Fruit fly (Drosophila melanogaster) whole organism, wandering third instar larva: Measurements from ENCODE around the gene CG33493.
A peak's percentile ranks its signal among the peaks of the same experiment; 100 is the strongest.

Experiments
- Abd-B ChIP-seq: fragments of >200 bp; optimal IDR thresholded peaks from 2 replicates; lab custom pipeline; 2017; ENCODE audit warnings: missing biosample characterization, missing genetic modification characterization
- CG32264 ChIP-seq: fragments of 200-800 bp; sonication (Bioruptor generic); optimal IDR thresholded peaks from 2 replicates; lab custom pipeline; 2016; ENCODE audit warnings: missing biosample characterization, missing genetic modification characterization
- CG9705 ChIP-seq: fragments of 200-800 bp; sonication (Bioruptor generic); optimal IDR thresholded peaks from 2 replicates; lab custom pipeline; 2018; ENCODE audit warnings: missing biosample characterization, mild to moderate bottlenecking, missing genetic modification characterization
- CrebA ChIP-seq: fragments of 200-800 bp; sonication (Bioruptor generic); optimal IDR thresholded peaks from 2 replicates; lab custom pipeline; 2016; ENCODE audit warnings: missing biosample characterization, mild to moderate bottlenecking, missing genetic modification characterization, borderline replicate concordance
- Dfd ChIP-seq: fragments of >200 bp; optimal IDR thresholded peaks from 2 replicates; lab custom pipeline; 2017; ENCODE audit warnings: missing biosample characterization, missing genetic modification characterization
- Dif ChIP-seq: fragments of 200-275, 200-300 bp; sonication (Bioruptor generic); optimal IDR thresholded peaks from 2 replicates; lab custom pipeline; 2018; ENCODE audit warnings: missing biosample characterization, missing genetic modification characterization; ENCODE audit not compliant: partially characterized antibody
- GATAd ChIP-seq: sonication (Bioruptor generic); optimal IDR thresholded peaks from 2 replicates; lab custom pipeline; 2016; ENCODE audit warnings: missing biosample characterization, missing genetic modification characterization
- HLH106 ChIP-seq: fragments of 200-800 bp; optimal IDR thresholded peaks from 3 replicates; lab custom pipeline; 2019; ENCODE audit warnings: missing biosample characterization, mild to moderate bottlenecking, missing genetic modification characterization, moderate library complexity
- Hnf4 ChIP-seq: fragments of 200-800 bp; sonication (Bioruptor generic); optimal IDR thresholded peaks from 2 replicates; lab custom pipeline; 2016; ENCODE audit warnings: missing biosample characterization, mild to moderate bottlenecking, missing genetic modification characterization
- Hr78 ChIP-seq: fragments of >200 bp; optimal IDR thresholded peaks from 2 replicates; lab custom pipeline; 2017; ENCODE audit warnings: missing biosample characterization, missing genetic modification characterization
- Hr83 ChIP-seq: fragments of 200-300 bp; sonication (Bioruptor generic); optimal IDR thresholded peaks from 2 replicates; lab custom pipeline; 2016; ENCODE audit warnings: missing biosample characterization, mild to moderate bottlenecking, missing genetic modification characterization, moderate library complexity; ENCODE audit not compliant: poor library complexity, severe bottlenecking
- Jra ChIP-seq: sonication (Bioruptor generic); optimal IDR thresholded peaks from 2 replicates; lab custom pipeline; 2016; ENCODE audit warnings: missing biosample characterization, missing genetic modification characterization
- Mio ChIP-seq: sonication (Bioruptor generic); optimal IDR thresholded peaks from 2 replicates; lab custom pipeline; 2016; ENCODE audit warnings: missing biosample characterization, missing genetic modification characterization
- Myc ChIP-seq: fragments of >200 bp; optimal IDR thresholded peaks from 2 replicates; lab custom pipeline; 2017
- N ChIP-seq: fragments of >200 bp; optimal IDR thresholded peaks from 2 replicates; lab custom pipeline; 2018; ENCODE audit warnings: missing biosample characterization, missing external identifiers, missing genetic modification characterization
- OdsH ChIP-seq: fragments of 200-800 bp; sonication (Bioruptor generic); optimal IDR thresholded peaks from 2 replicates; lab custom pipeline; 2016; ENCODE audit warnings: missing biosample characterization, mild to moderate bottlenecking, missing genetic modification characterization
- Rel ChIP-seq, 2 experiments: fragments of 200-800 bp; sonication (Bioruptor generic) in 1 of 2; optimal IDR thresholded peaks; 2 replicates in 1 of 2; 3 replicates in 1 of 2; lab custom pipeline; 2016 to 2019; ENCODE audit warnings: mild to moderate bottlenecking in 2 of 2, missing biosample characterization in 2 of 2, missing genetic modification characterization in 2 of 2, moderate library complexity in 1 of 2
- Sp1 ChIP-seq: fragments of 200-800 bp; sonication (Bioruptor generic); optimal IDR thresholded peaks from 3 replicates; lab custom pipeline; 2019; ENCODE audit warnings: missing biosample characterization, mild to moderate bottlenecking, missing genetic modification characterization, moderate library complexity
- Vsx2 ChIP-seq: fragments of 200-300, 225-300 bp; sonication (Bioruptor generic); optimal IDR thresholded peaks from 2 replicates; lab custom pipeline; 2018; ENCODE audit warnings: missing biosample characterization, missing genetic modification characterization; ENCODE audit not compliant: partially characterized antibody
- br ChIP-seq: fragments of 200-800 bp; sonication (Bioruptor generic); optimal IDR thresholded peaks from 2 replicates; lab custom pipeline; 2016; ENCODE audit warnings: missing biosample characterization, missing genetic modification characterization
- brk ChIP-seq: fragments of 200-800 bp; sonication (Bioruptor generic); optimal IDR thresholded peaks from 2 replicates; lab custom pipeline; 2016; ENCODE audit warnings: missing biosample characterization, mild to moderate bottlenecking, missing genetic modification characterization
- dl ChIP-seq, 2 experiments: fragments of 175-275, 200-275 bp in 1 of 2; fragments of 200-275 bp in 1 of 2; sonication (Bioruptor generic); optimal IDR thresholded peaks; lab custom pipeline; 2018; ENCODE audit warnings: mild to moderate bottlenecking in 2 of 2, missing biosample characterization in 2 of 2, missing genetic modification characterization in 2 of 2, moderate library complexity in 2 of 2; ENCODE audit not compliant: partially characterized antibody in 2 of 2, insufficient read depth in 1 of 2
- dmrt93B ChIP-seq: fragments of 200-800 bp; sonication (Bioruptor generic); optimal IDR thresholded peaks from 2 replicates; lab custom pipeline; 2018; ENCODE audit warnings: missing biosample characterization, mild to moderate bottlenecking, missing genetic modification characterization
- dsf ChIP-seq: sonication (Bioruptor generic); optimal IDR thresholded peaks from 2 replicates; lab custom pipeline; 2016; ENCODE audit warnings: missing biosample characterization, missing genetic modification characterization, borderline replicate concordance
- ey ChIP-seq: fragments of 200-800 bp; sonication (Bioruptor generic); optimal IDR thresholded peaks from 2 replicates; lab custom pipeline; 2016; ENCODE audit warnings: missing biosample characterization, missing genetic modification characterization
- foxo ChIP-seq, 2 experiments: fragments of 200-800 bp; sonication (Bioruptor generic); optimal IDR thresholded peaks; 2 replicates in 1 of 2; 3 replicates in 1 of 2; lab custom pipeline; 2016 to 2017; ENCODE audit warnings: missing biosample characterization in 2 of 2, missing genetic modification characterization in 2 of 2
- fru ChIP-seq: fragments of 200-800 bp; sonication (Bioruptor generic); optimal IDR thresholded peaks from 3 replicates; lab custom pipeline; 2016; ENCODE audit warnings: missing biosample characterization, mild to moderate bottlenecking, missing genetic modification characterization
- h ChIP-seq: fragments of 200-800 bp; sonication (Bioruptor generic); optimal IDR thresholded peaks from 3 replicates; lab custom pipeline; 2016; ENCODE audit warnings: missing biosample characterization, mild to moderate bottlenecking, missing genetic modification characterization
- jim ChIP-seq: fragments of 175-275, 200-325 bp; sonication (Bioruptor generic); optimal IDR thresholded peaks from 2 replicates; lab custom pipeline; 2016; ENCODE audit warnings: missing biosample characterization, mild to moderate bottlenecking, missing genetic modification characterization
- lola ChIP-seq: fragments of >200 bp; optimal IDR thresholded peaks from 2 replicates; lab custom pipeline; 2017; ENCODE audit warnings: missing biosample characterization, missing genetic modification characterization
- pan ChIP-seq: fragments of >200 bp; optimal IDR thresholded peaks from 2 replicates; lab custom pipeline; 2017
- psq ChIP-seq: fragments of 200-800 bp; sonication (Bioruptor generic); optimal IDR thresholded peaks from 3 replicates; lab custom pipeline; 2017; ENCODE audit warnings: missing biosample characterization, mild to moderate bottlenecking, missing genetic modification characterization, moderate library complexity
- rgr ChIP-seq: fragments of 200-800 bp; sonication (Bioruptor generic); optimal IDR thresholded peaks from 3 replicates; lab custom pipeline; 2016; ENCODE audit warnings: missing biosample characterization, mild to moderate bottlenecking, missing genetic modification characterization
- sage ChIP-seq: fragments of 200-800 bp; sonication (Bioruptor generic); optimal IDR thresholded peaks from 2 replicates; lab custom pipeline; 2016; ENCODE audit warnings: missing biosample characterization, mild to moderate bottlenecking, missing genetic modification characterization
- sv ChIP-seq: fragments of 200-800 bp; sonication (Bioruptor generic); optimal IDR thresholded peaks from 3 replicates; lab custom pipeline; 2016; ENCODE audit warnings: missing biosample characterization, missing genetic modification characterization
- tai ChIP-seq: sonication (Bioruptor generic); optimal IDR thresholded peaks from 2 replicates; lab custom pipeline; 2016; ENCODE audit warnings: missing biosample characterization, missing genetic modification characterization
- usp ChIP-seq: fragments of >200 bp; optimal IDR thresholded peaks from 2 replicates; lab custom pipeline; 2017; ENCODE audit warnings: missing biosample characterization, missing genetic modification characterization
- woc ChIP-seq: sonication (Bioruptor generic); optimal IDR thresholded peaks from 2 replicates; lab custom pipeline; 2016; ENCODE audit warnings: missing biosample characterization, mild to moderate bottlenecking, missing genetic modification characterization

CG33493 gene

dm6 chr3L:10678545-10679067, 14.4 kb downstream of the CG33493 start:
- TF ChIP-seq dmrt93B (GFP tag; lab: Kevin White, UChicago) (peak; percentile 71), sv (peak; percentile 85), CrebA (peak; percentile 51), OdsH (GFP tag; lab: Kevin White, UChicago) (peak; percentile 86), N (GFP tag; lab: Kevin White, UChicago) (no peak), tai (GFP tag; lab: Kevin White, UChicago) (peak; percentile 69), dl (GFP tag; optimal IDR thresholded peaks at IDR 0.05; lab: Kevin White, UChicago; ENCODE audit: insufficient read depth in 1 of 2, partially characterized antibody in 2 of 2) (no peak), Dif (GFP tag; lab: Kevin White, UChicago) (no peak), Myc (lab: Kevin White, UChicago) (no peak), Hnf4 (GFP tag; lab: Kevin White, UChicago) (peak; percentile 74), lola (GFP tag; lab: Kevin White, UChicago) (no peak), pan (lab: Kevin White, UChicago) (no peak), h (peak; percentile 91), brk (peak; percentile 54), Hr83 (GFP tag; lab: Kevin White, UChicago) (no peak), Abd-B (GFP tag; lab: Kevin White, UChicago) (no peak), rgr (peak; percentile 81), br (GFP tag; lab: Kevin White, UChicago) (peak; percentile 96), Vsx2 (GFP tag; lab: Kevin White, UChicago) (no peak), CG32264 (GFP tag; lab: Kevin White, UChicago) (peak; percentile 65), foxo (GFP tag; optimal IDR thresholded peaks at IDR 0.05; lab: Kevin White, UChicago) (peak in 1 of 2 experiments; percentile 93), psq (peak; percentile 82), Sp1 (peak; percentile 92), sage (no peak), HLH106 (tag; lab: Kevin White, UChicago) (peak; percentile 90), usp (GFP tag; lab: Kevin White, UChicago) (no peak), Jra (GFP tag; lab: Kevin White, UChicago) (peak; percentile 82), woc (GFP tag; lab: Kevin White, UChicago) (peak; percentile 84), ey (GFP tag; lab: Kevin White, UChicago) (peak; percentile 86), CG9705 (GFP tag; lab: Kevin White, UChicago) (peak; percentile 66), dsf (no peak), Dfd (GFP tag; lab: Kevin White, UChicago) (peak; percentile 74), fru (GFP tag; lab: Kevin White, UChicago) (peak; percentile 94), Mio (GFP tag; lab: Kevin White, UChicago) (peak; percentile 68), Rel (GFP tag; optimal IDR thresholded peaks at IDR 0.05; lab: Kevin White, UChicago) (peak; percentile 16), Rel (tag; optimal IDR thresholded peaks at IDR 0.05; lab: Kevin White, UChicago) (peak; percentile 53), jim (GFP tag; lab: Kevin White, UChicago) (peak; percentile 42), GATAd (GFP tag; lab: Kevin White, UChicago) (no peak), Hr78 (GFP tag; lab: Kevin White, UChicago) (no peak)

- TF ChIP-seq Rel (GFP tag; optimal IDR thresholded peaks at IDR 0.05; lab: Kevin White, UChicago), result no peak
- peak; percentile 7 for TF ChIP-seq Rel (tag; optimal IDR thresholded peaks at IDR 0.05; lab: Kevin White, UChicago)
- peak; percentile 66 for TF ChIP-seq psq
- TF ChIP-seq Abd-B (GFP tag; lab: Kevin White, UChicago), result no peak
- no peak for TF ChIP-seq CG9705 (GFP tag; lab: Kevin White, UChicago)
- TF ChIP-seq, all 38 proteins: peak for 2
These were observed 15.2 kb downstream of the CG33493 start for dm6 chr3L:10677816-10678215.
